Worm (Caenorhabditis elegans) whole organism, midembryonic: ENCODE results near the gene scl-17.
A peak's percentile ranks its signal among the peaks of the same experiment; 100 is the strongest.
"Not testable (repeated sequence)": the region's sequence is repeated elsewhere in the genome, so short reads cannot be mapped to it uniquely, and the experiment has no call there.

Experiments
- T22C8.4 ChIP-seq: fragments of 200-800 bp; sonication (Bioruptor generic); IDR thresholded peaks from 2 replicates; pipeline ENCODE4 v1.3.6; 2022; ENCODE audit warnings: missing genetic modification characterization, missing compliant biosample characterization
- cog-1 ChIP-seq: sonication (generic microtip); optimal IDR thresholded peaks from 2 replicates; lab custom pipeline; 2016; ENCODE audit warnings: missing genetic modification characterization, missing compliant biosample characterization
- flt-1 ChIP-seq: fragments of 200-800 bp; sonication (Bioruptor generic); IDR thresholded peaks from 2 replicates; pipeline ENCODE4 v1.3.6; 2022; ENCODE audit warnings: missing genetic modification characterization, missing compliant biosample characterization
- klf-2 ChIP-seq: fragments of 200-800 bp; sonication (Bioruptor generic); conservative IDR thresholded peaks from 2 replicates; pipeline ENCODE4 v1.3.6; 2022; ENCODE audit warnings: missing genetic modification reagents, missing genetic modification characterization, missing compliant biosample characterization
- med-1 ChIP-seq: sonication (generic microtip); optimal IDR thresholded peaks from 2 replicates; lab custom pipeline; 2017; ENCODE audit warnings: missing genetic modification characterization, mild to moderate bottlenecking, missing compliant biosample characterization, antibody characterized with exemption, missing genetic modification reagents; ENCODE audit not compliant: insufficient read depth
- ref-1 ChIP-seq: fragments of 200-800 bp; sonication (Bioruptor generic); conservative IDR thresholded peaks from 2 replicates; pipeline ENCODE4 v1.3.6; 2022; ENCODE audit warnings: missing genetic modification reagents, missing genetic modification characterization, missing compliant biosample characterization
- tab-1 ChIP-seq: fragments of 200-800 bp; sonication (Bioruptor generic); IDR thresholded peaks from 2 replicates; pipeline ENCODE4 v1.3.6; 2022; ENCODE audit warnings: missing genetic modification characterization, missing compliant biosample characterization
- ztf-23 ChIP-seq: fragments of 200-800 bp; sonication (Bioruptor generic); IDR thresholded peaks from 2 replicates; pipeline ENCODE4 v1.3.6; 2022; ENCODE audit warnings: missing genetic modification reagents, missing genetic modification characterization, missing compliant biosample characterization
- ztf-29 ChIP-seq: fragments of 200-800 bp; sonication (Bioruptor generic); IDR thresholded peaks from 2 replicates; pipeline ENCODE4 v1.3.6; 2022; ENCODE audit warnings: missing genetic modification reagents, missing genetic modification characterization, missing compliant biosample characterization

scl-17 gene

DNA sequence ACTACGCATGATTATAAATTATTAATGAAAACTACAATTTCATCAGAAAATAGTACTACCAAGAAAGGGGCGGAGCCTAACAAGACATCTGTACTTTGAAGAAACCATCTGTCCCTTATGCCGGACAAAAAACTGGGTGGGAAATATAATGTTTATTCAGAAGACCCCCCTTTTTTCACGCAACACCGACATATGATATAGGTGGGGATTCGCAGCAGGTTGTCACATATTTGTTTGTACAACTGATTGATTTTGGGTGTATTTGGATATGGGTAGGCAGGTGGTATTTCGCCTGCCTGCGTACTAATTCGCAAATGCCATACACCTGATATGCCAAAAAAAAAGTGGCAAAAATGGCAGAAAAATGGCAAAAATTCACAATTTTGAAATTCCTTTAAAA is 21.4 kb upstream of the scl-17 start, which contains the start of gene Y51H7C.10:
Y51H7C.10 (minus strand) TSS at position 101 of the 400 bp plus-strand sequence.
- TF ChIP-seq klf-2 (no peak), ref-1 (GFP tag; lab: Robert Waterston, UW) (no peak), cog-1 (tag; lab: Kevin White, UChicago) (no peak), flt-1 (GFP tag; lab: Robert Waterston, UW) (no peak), T22C8.4 (GFP tag; lab: Robert Waterston, UW) (no peak), tab-1 (GFP tag; lab: Robert Waterston, UW) (no peak), med-1 (no peak), ztf-23 (GFP tag; lab: Robert Waterston, UW) (no peak), ztf-29 (GFP tag; lab: Robert Waterston, UW) (no peak)

DNA sequence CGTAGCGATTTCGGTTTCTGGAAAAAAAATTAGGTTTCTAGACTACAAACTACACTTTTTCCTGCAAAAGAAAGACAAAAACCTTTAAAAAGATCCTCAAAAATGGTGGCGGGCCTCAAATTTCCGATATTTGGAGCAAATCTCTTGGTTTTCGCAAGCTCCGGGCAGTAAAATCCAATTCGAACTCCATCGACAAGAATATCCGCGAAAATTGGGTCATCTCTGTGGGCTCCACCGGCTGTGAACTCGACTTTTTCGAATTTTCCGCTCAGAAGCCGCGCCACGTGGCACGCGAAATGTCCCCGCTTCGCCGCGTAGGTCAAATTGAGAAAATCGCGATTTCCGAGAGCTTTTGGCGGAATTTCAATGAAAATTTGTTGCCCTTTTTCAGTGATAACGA is 8.3 kb upstream of the scl-17 start:
- TF ChIP-seq med-1 = no peak
- TF ChIP-seq tab-1 (GFP tag; lab: Robert Waterston, UW) = no peak
- TF ChIP-seq ztf-29 (GFP tag; lab: Robert Waterston, UW) = no peak
- no peak for TF ChIP-seq cog-1 (tag; lab: Kevin White, UChicago)
- TF ChIP-seq ztf-23 (GFP tag; lab: Robert Waterston, UW) = no peak
- TF ChIP-seq flt-1 (GFP tag; lab: Robert Waterston, UW) = no peak
- TF ChIP-seq klf-2 = no peak

- TF ChIP-seq ref-1 (GFP tag; lab: Robert Waterston, UW) = no peak
- peak; percentile 36; the same call in 1 of the 2 replicates for TF ChIP-seq flt-1 (GFP tag; lab: Robert Waterston, UW)
Observed at ce11 chrII:1437449-1438335, 7.3 kb upstream of the scl-17 start, which contains the start of gene nol-6. Gene nol-6, minus strand, starts transcription at chrII:1437499.

ce11 chrII:1438336-1438589 is 6.7 kb upstream of the scl-17 start, which contains the start of gene Y51H7C.3:
Gene Y51H7C.3, plus strand, starts transcription at chrII:1438490.
- TF ChIP-seq klf-2 (no peak), ztf-23 (GFP tag; lab: Robert Waterston, UW) (no peak), ref-1 (GFP tag; lab: Robert Waterston, UW) (no peak), ztf-29 (GFP tag; lab: Robert Waterston, UW) (no peak), med-1 (no peak)

DNA sequence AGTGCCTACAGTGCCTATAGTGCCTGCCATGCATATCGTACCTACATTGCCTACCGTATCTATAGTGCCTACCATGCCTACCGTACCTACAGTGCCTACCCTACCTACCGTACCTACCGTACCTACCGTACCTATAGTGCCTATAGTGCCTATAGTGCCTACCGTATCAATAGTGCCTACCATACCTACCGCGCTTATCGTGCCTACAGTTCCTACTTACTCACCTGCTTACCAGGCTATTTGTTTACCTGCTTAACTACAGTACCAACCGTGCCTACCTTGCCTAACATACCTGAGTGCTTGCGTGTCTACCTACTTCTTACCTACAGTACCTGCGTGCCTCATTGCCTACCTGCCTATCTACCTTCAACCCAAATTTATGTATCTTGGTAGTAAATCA is 3.5 kb upstream of the scl-17 start:
- no peak for TF ChIP-seq cog-1 (tag; lab: Kevin White, UChicago)

ce11 chrII:1446696-1447293 is 1.8 kb downstream of the scl-17 start, which contains the start of gene Y51H7C.12:
Gene Y51H7C.12, minus strand, starts transcription at chrII:1446746.
- TF ChIP-seq klf-2; cog-1 (tag; lab: Kevin White, UChicago); ztf-29 (GFP tag; lab: Robert Waterston, UW): not testable (repeated sequence)

ce11 chrII:1451975-1452374 is 7.0 kb downstream of the scl-17 start:
- peak; percentile 68 for TF ChIP-seq ref-1 (GFP tag; lab: Robert Waterston, UW)
- 0 out of 2 replicates have a peak, but pooled peaks have one; percentile 52 for TF ChIP-seq flt-1 (GFP tag; lab: Robert Waterston, UW)
- peak; percentile 75; the same call in 1 of the 2 replicates for TF ChIP-seq ztf-23 (GFP tag; lab: Robert Waterston, UW)
- peak; percentile 55; the same call in 1 of the 2 replicates for TF ChIP-seq klf-2
- TF ChIP-seq ztf-29 (GFP tag; lab: Robert Waterston, UW) = 0 out of 2 replicates have a peak, but pooled peaks have one; percentile 18
- TF ChIP-seq tab-1 (GFP tag; lab: Robert Waterston, UW) = 0 out of 2 replicates have a peak, but pooled peaks have one; percentile 16

ce11 chrII:1453209-1453608 is 8.2 kb downstream of the scl-17 start:
- TF ChIP-seq ztf-23 (GFP tag; lab: Robert Waterston, UW) = 0 out of 2 replicates have a peak, but pooled peaks have one; percentile 37

ce11 chrII:1453707-1454106 is 8.7 kb downstream of the scl-17 start:
- TF ChIP-seq klf-2 = peak; percentile 64; the same call in 1 of the 2 replicates

DNA sequence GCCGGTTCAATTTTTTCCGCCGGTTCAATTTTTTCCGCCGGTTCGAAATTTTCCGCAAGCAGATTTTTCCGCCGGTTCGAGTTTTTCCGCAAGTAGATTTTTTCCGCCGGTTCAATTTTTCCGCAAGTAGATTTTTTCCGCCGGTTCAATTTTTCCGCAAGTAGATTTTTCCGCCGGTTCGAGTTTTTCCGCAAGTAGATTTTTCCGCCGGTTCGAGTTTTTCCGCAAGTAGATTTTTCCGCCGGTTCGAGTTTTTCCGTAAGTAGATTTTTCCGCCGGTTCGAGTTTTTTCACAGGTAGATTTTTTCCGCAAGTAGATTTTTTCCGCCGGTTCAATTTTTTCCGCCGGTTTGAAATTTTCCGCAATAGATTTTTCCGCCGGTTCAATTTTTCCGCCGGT is 9.4 kb downstream of the scl-17 start:
- TF ChIP-seq tab-1 (GFP tag; lab: Robert Waterston, UW) = 0 out of 2 replicates have a peak, but pooled peaks have one; percentile 44

DNA sequence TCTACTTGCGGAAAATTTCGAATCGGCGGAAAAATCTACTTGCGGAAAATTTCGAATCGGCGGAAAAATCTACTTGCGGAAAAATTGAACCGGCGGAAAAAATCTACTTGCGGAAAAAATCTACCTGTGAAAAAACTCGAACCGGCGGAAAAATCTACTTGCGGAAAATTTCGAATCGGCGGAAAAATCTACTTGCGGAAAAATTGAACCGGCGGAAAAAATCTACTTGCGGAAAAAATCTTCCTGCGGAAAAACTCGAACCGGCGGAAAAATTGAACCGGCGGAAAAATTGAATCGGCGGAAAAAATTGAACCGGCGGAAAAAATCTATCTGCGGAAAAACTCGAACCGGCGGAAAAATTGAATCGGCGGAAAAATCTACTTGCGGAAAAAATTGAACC is 12.8 kb downstream of the scl-17 start:
- TF ChIP-seq tab-1 (GFP tag; lab: Robert Waterston, UW) (peak; percentile 79; the same call in 1 of the 2 replicates), flt-1 (GFP tag; lab: Robert Waterston, UW) (peak; percentile 70), klf-2 (peak; percentile 62), ztf-23 (GFP tag; lab: Robert Waterston, UW) (peak; percentile 64; the same call in 1 of the 2 replicates), ref-1 (GFP tag; lab: Robert Waterston, UW) (peak; percentile 63)
